Fruit fly (Drosophila melanogaster): ENCODE data around the gene pcx.

Gene pcx

DNA sequence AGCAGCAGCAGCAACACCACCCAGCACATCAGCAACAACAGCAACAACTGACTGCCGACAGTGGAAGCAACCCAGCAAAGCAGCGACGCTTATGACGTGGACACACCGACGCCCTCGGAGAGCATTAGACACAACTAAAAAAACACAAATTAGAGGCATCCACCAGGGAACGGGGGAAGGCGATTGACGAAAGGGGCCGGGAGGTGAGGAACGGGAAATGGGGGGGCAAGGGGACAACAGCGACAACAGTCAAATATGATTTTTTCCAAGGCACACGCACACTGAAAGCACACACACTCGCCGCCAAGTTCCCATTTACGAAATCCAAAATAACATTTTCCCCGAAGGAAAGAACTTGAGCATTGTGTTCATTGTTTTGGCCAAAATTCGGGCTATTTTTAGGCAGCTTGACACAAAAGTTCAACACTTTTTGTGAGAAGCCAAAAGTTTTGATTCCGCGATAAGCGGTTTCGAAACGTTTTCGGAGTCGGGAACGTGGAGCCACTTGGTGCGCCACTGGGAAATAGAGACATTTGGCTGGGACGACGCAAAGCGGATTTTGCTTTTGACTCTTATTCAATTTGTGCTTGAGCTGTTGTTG, 16.4 kb upstream of the pcx start (continued):
- TF ChIP-seq hkb (optimal IDR thresholded peaks at IDR 0.05) (no peak), hkb (GFP tag; IDR thresholded peaks at IDR 0.05) (peak; percentile 47; the same call in 1 of the 2 replicates), trh (GFP tag; optimal IDR thresholded peaks at IDR 0.05) (no peak), her (GFP tag; optimal IDR thresholded peaks at IDR 0.05) (no peak), schlank (tag; optimal IDR thresholded peaks at IDR 0.05) (no peak), p53 (GFP tag; optimal IDR thresholded peaks at IDR 0.05) (no peak), lmd (GFP tag; IDR thresholded peaks at IDR 0.05) (peak; percentile 35; the same call in 1 of the 2 replicates), CG11696 (GFP tag; IDR thresholded peaks at IDR 0.05) (no peak), CG9437 (GFP tag; optimal IDR thresholded peaks at IDR 0.05) (no peak), CG10366 (GFP tag; IDR thresholded peaks at IDR 0.05) (peak; percentile 20; the same call in 1 of the 2 replicates), CG10267 (tag; optimal IDR thresholded peaks at IDR 0.05) (no peak), CG7839 (tag; optimal IDR thresholded peaks at IDR 0.05) (peak; percentile 49), CG4424 (GFP tag; optimal IDR thresholded peaks at IDR 0.05) (no peak), lov (optimal IDR thresholded peaks at IDR 0.05) (no peak), lov (GFP tag; IDR thresholded peaks at IDR 0.05) (no peak), Fer3 (tag; optimal IDR thresholded peaks at IDR 0.05) (no peak), fd96Cb (tag; optimal IDR thresholded peaks at IDR 0.05) (no peak), Gsc (GFP tag; IDR thresholded peaks at IDR 0.05) (no peak), CG17802 (tag; optimal IDR thresholded peaks at IDR 0.05) (no peak), CG10209 (GFP tag; optimal IDR thresholded peaks at IDR 0.05) (no peak), CG16779 (GFP tag; IDR thresholded peaks at IDR 0.05) (no peak), row (GFP tag; IDR thresholded peaks at IDR 0.05) (peak; percentile 62), nmo (GFP tag; optimal IDR thresholded peaks at IDR 0.05) (peak; percentile 37), CG1529 (GFP tag; optimal IDR thresholded peaks at IDR 0.05) (no peak), lola (GFP tag; optimal IDR thresholded peaks at IDR 0.05) (no peak), Ets65A (GFP tag) (no peak), tgo (GFP tag; IDR thresholded peaks at IDR 0.05) (peak; percentile 19; the same call in 1 of the 3 replicates), Asciz (GFP tag; optimal IDR thresholded peaks at IDR 0.05) (no peak), CG2199 (GFP tag; IDR thresholded peaks at IDR 0.05) (no peak), sna (GFP tag; IDR thresholded peaks at IDR 0.05; ENCODE audit: partially characterized antibody) (no peak), Elba2 (GFP tag; optimal IDR thresholded peaks at IDR 0.05) (no peak), Doc2 (GFP tag; IDR thresholded peaks at IDR 0.05) (no peak)

DNA sequence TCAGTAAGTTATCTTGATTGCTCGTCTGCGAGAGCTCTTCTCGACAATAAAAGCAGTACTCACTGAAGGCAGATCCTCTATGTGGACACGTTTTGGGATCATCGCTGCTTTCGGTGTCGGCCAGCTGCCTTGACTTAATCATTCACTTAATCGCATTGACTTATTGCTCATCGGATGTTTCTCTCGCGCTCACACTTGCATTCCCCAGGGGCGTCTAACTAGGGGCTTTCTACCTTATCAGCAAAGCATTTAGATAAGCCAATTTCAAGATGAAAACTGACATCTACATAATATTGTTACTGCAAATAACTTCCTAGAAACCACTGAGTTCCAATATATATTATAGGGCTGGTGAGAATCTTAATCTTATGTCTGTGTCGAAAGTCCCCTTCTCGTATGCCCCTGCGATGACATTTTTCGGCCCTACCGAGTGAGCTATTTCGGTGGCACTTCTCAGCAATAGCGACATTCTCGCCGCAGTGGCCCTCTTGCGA, 12.7 kb upstream of the pcx start:
- TF ChIP-seq CG30431 (GFP tag; optimal IDR thresholded peaks at IDR 0.05) = no peak
- TF ChIP-seq CG11504 (tag; optimal IDR thresholded peaks at IDR 0.05) = peak; percentile 6
- TF ChIP-seq Med (GFP tag) = peak; percentile 25
- TF ChIP-seq Blimp-1 (GFP tag; optimal IDR thresholded peaks at IDR 0.05) = peak; percentile 14

DNA sequence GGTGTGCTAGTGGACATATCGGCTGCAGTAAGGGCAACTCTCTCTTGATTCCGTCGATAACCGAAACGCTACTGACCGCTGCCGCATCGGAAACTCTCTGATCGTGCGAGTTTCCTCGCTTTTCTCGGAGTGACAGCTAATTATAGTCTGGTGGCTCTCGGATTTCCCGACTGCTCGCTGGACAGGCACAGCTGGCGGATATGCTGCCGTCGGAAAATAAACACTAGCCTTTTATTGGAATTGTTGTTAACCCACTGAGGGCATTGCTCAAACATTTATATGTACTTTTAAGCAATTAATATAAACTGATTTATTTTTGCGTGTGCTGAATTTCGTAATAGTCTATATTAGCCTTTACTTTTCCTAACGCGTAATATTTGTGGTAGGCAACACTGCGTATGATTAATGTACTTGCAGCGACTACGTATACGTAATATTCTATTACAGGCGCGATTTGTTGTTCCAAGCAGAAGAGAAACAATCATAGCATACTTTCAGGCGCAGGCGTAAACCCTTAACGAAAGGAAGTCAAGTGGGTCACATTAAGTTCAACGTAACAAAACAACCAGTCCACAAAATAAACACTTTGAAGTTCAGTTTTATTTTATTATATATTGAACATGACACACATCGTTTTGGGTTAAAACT, 11.2 kb upstream of the pcx start, which contains the start of gene SmydA-8:
Gene SmydA-8, minus strand, starts transcription at position 51 of the 648 bp plus-strand sequence.
- TF ChIP-seq Med (GFP tag) (peak; percentile 27), CG9437 (GFP tag; optimal IDR thresholded peaks at IDR 0.05) (peak; percentile 98), Pdp1 (GFP tag; optimal IDR thresholded peaks at IDR 0.05) (peak in 1 of 2 experiments; percentile 66), knrl (GFP tag; IDR thresholded peaks at IDR 0.05; ENCODE audit: partially characterized antibody) (no peak), CG15073 (GFP tag; optimal IDR thresholded peaks at IDR 0.05) (no peak), CG7372 (GFP tag; IDR thresholded peaks at IDR 0.05) (peak; percentile 89), CG10979 (tag; optimal IDR thresholded peaks at IDR 0.05) (peak; percentile 57), hkb (optimal IDR thresholded peaks at IDR 0.05) (no peak), hkb (GFP tag; IDR thresholded peaks at IDR 0.05) (0 out of 2 replicates have a peak, but pooled peaks have one; percentile 10), CG13287 (GFP tag; IDR thresholded peaks at IDR 0.05; ENCODE audit: partially characterized antibody) (0 out of 2 replicates have a peak, but pooled peaks have one; percentile 13), Oli (tag; optimal IDR thresholded peaks at IDR 0.05) (no peak), Ssrp (tag; optimal IDR thresholded peaks at IDR 0.05) (no peak), CG12769 (tag; optimal IDR thresholded peaks at IDR 0.05) (peak; percentile 6), hbn (GFP tag; IDR thresholded peaks at IDR 0.05; ENCODE audit: partially characterized antibody) (no peak), CG6175 (GFP tag; IDR thresholded peaks at IDR 0.05) (no peak), sens (GFP tag) (peak; percentile 19)
